Worm (Caenorhabditis elegans) whole organism, mixed stage, embryonic: Measurements from ENCODE around the gene F38A5.2.

ENCODE experiments used
- elt-1 ChIP-seq: sonication (generic microtip); optimal IDR thresholded peaks from 2 replicates; lab custom pipeline; 2017; ENCODE audit warnings: missing genetic modification characterization, mild to moderate bottlenecking, missing compliant biosample characterization, antibody characterized with exemption, moderate library complexity, borderline replicate concordance; ENCODE audit not compliant: insufficient read depth
- ham-2 ChIP-seq: fragments of 200-800 bp; sonication (Bioruptor generic); optimal IDR thresholded peaks from 2 replicates; lab custom pipeline; 2018; ENCODE audit warnings: mild to moderate bottlenecking, missing genetic modification characterization, missing compliant biosample characterization
- nhr-12 ChIP-seq: fragments of 150-350 bp; optimal IDR thresholded peaks from 2 replicates; lab custom pipeline; 2014; ENCODE audit warnings: missing biosample characterization, missing genetic modification characterization
- nhr-2 ChIP-seq: fragments of 150-350 bp; optimal IDR thresholded peaks from 2 replicates; lab custom pipeline; 2014; ENCODE audit warnings: missing biosample characterization, missing genetic modification characterization
- nhr-28 ChIP-seq: fragments of 150-350 bp; optimal IDR thresholded peaks from 2 replicates; lab custom pipeline; 2014; ENCODE audit warnings: missing biosample characterization, missing genetic modification characterization
- nhr-76 ChIP-seq: sonication (generic microtip); optimal IDR thresholded peaks from 2 replicates; lab custom pipeline; 2017; ENCODE audit warnings: missing biosample characterization, missing genetic modification characterization
- snpc-4 ChIP-seq: fragments of 150-350 bp; optimal IDR thresholded peaks from 2 replicates; lab custom pipeline; 2014; ENCODE audit warnings: missing biosample characterization, missing genetic modification characterization
- unc-62 ChIP-seq: fragments of 150-350 bp; optimal IDR thresholded peaks from 2 replicates; lab custom pipeline; 2014; ENCODE audit warnings: missing biosample characterization, missing genetic modification reagents, missing genetic modification characterization

ce11 chrIV:6572655-6573054 is 12.5 kb downstream of the F38A5.2 start:
- no peak for TF ChIP-seq snpc-4
- no peak for TF ChIP-seq nhr-76 (tag; lab: Kevin White, UChicago)
- no peak for TF ChIP-seq ham-2 (GFP tag; lab: Kevin White, UChicago)
- TF ChIP-seq elt-1 (tag; lab: Kevin White, UChicago): no peak
- no peak for TF ChIP-seq unc-62 (GFP tag; lab: Kevin White, UChicago)
- no peak for TF ChIP-seq nhr-2
- no peak for TF ChIP-seq nhr-28 (tag; lab: Kevin White, UChicago)
- no peak for TF ChIP-seq nhr-12
